Fruit fly (Drosophila melanogaster) whole organism, embryonic: ENCODE measurements around the gene CG6610.
A peak's percentile ranks its signal among the peaks of the same experiment; 100 is the strongest.

Source experiments
- CG10366 ChIP-seq: fragments of 200-800 bp; sonication (Bioruptor generic); IDR thresholded peaks from 2 replicates; pipeline ENCODE4 v1.3.6; 2022; ENCODE audit warnings: missing biosample characterization, missing genetic modification characterization
- CG10543 ChIP-seq: fragments of 200-800 bp; sonication (Bioruptor generic); optimal IDR thresholded peaks from 3 replicates; lab custom pipeline; 2017; ENCODE audit warnings: missing biosample characterization, mild to moderate bottlenecking, missing genetic modification characterization, moderate library complexity
- CG10979 ChIP-seq: fragments of 200-800 bp; sonication (Bioruptor generic); optimal IDR thresholded peaks from 2 replicates; lab custom pipeline; 2018; ENCODE audit warnings: missing biosample characterization, mild to moderate bottlenecking, missing genetic modification characterization, moderate library complexity
- CG11504 ChIP-seq: fragments of 200-800 bp; sonication (Bioruptor generic); optimal IDR thresholded peaks from 3 replicates; lab custom pipeline; 2019; ENCODE audit warnings: missing biosample characterization, mild to moderate bottlenecking, missing genetic modification characterization, moderate library complexity
- CG13894 ChIP-seq: fragments of 200-800 bp; sonication (Bioruptor generic); optimal IDR thresholded peaks from 3 replicates; lab custom pipeline; 2018; ENCODE audit warnings: missing biosample characterization, mild to moderate bottlenecking, missing genetic modification characterization, moderate library complexity
- CG15073 ChIP-seq: fragments of 200-800 bp; sonication (Bioruptor generic); optimal IDR thresholded peaks from 2 replicates; lab custom pipeline; 2016; ENCODE audit warnings: missing biosample characterization, missing genetic modification characterization
- CG16779 ChIP-seq: fragments of 200-800 bp; sonication (Bioruptor generic); IDR thresholded peaks from 2 replicates; pipeline ENCODE4 v1.3.6; 2022; ENCODE audit warnings: missing biosample characterization, missing genetic modification characterization
- CG18599 ChIP-seq: fragments of 200-800 bp; sonication (Bioruptor generic); optimal IDR thresholded peaks from 3 replicates; lab custom pipeline; 2017; ENCODE audit warnings: missing biosample characterization, missing genetic modification characterization, mild to moderate bottlenecking, moderate library complexity, missing genetic modification reagents
- CG32772 ChIP-seq: fragments of 200-800 bp; sonication (Bioruptor generic); IDR thresholded peaks from 2 replicates; pipeline ENCODE4 v1.3.6; 2022; ENCODE audit warnings: missing biosample characterization, missing genetic modification characterization
- CG34376 ChIP-seq: fragments of 200-800 bp; sonication (Bioruptor generic); optimal IDR thresholded peaks from 2 replicates; lab custom pipeline; 2018; ENCODE audit warnings: missing biosample characterization, mild to moderate bottlenecking, missing genetic modification characterization
- CG3847 ChIP-seq: fragments of 200-800 bp; sonication (Bioruptor generic); IDR thresholded peaks from 2 replicates; pipeline ENCODE4 v1.3.6; 2022; ENCODE audit warnings: missing biosample characterization, missing genetic modification characterization
- CG6765 ChIP-seq: fragments of 200-800 bp; sonication (Bioruptor generic); optimal IDR thresholded peaks from 3 replicates; lab custom pipeline; 2017; ENCODE audit warnings: missing biosample characterization, mild to moderate bottlenecking, missing genetic modification characterization
- CG7271 ChIP-seq: fragments of 200-800 bp; sonication (Bioruptor generic); optimal IDR thresholded peaks from 2 replicates; lab custom pipeline; 2018; ENCODE audit warnings: missing biosample characterization, mild to moderate bottlenecking, missing genetic modification characterization, moderate library complexity
- CG8281 ChIP-seq: fragments of 200-800 bp; sonication (Bioruptor generic); optimal IDR thresholded peaks from 2 replicates; lab custom pipeline; 2018; ENCODE audit warnings: missing biosample characterization, mild to moderate bottlenecking, missing genetic modification characterization, moderate library complexity
- CG8388 ChIP-seq: fragments of 200-800 bp; sonication (Bioruptor generic); optimal IDR thresholded peaks from 2 replicates; lab custom pipeline; 2019; ENCODE audit warnings: missing biosample characterization, mild to moderate bottlenecking, missing genetic modification characterization, moderate library complexity
- CG9215 ChIP-seq: fragments of 200-800 bp; sonication (Bioruptor generic); IDR thresholded peaks from 2 replicates; pipeline ENCODE4 v1.3.6; 2022; ENCODE audit warnings: missing biosample characterization, missing genetic modification characterization
- CG9609 ChIP-seq: fragments of 200-800 bp; sonication (Bioruptor generic); optimal IDR thresholded peaks from 3 replicates; lab custom pipeline; 2016; ENCODE audit warnings: missing biosample characterization, missing genetic modification characterization
- CG9727 ChIP-seq: fragments of 200-800 bp; sonication (Bioruptor generic); optimal IDR thresholded peaks from 3 replicates; lab custom pipeline; 2017; ENCODE audit warnings: missing biosample characterization, mild to moderate bottlenecking, missing genetic modification characterization
- Camta ChIP-seq: fragments of 200-800 bp; sonication (Bioruptor generic); optimal IDR thresholded peaks from 2 replicates; lab custom pipeline; 2016; ENCODE audit warnings: missing biosample characterization, missing genetic modification characterization
- D19A ChIP-seq: fragments of 200-800 bp; optimal IDR thresholded peaks from 3 replicates; lab custom pipeline; 2019; ENCODE audit warnings: missing biosample characterization, mild to moderate bottlenecking, missing genetic modification characterization, moderate library complexity
- Dek ChIP-seq: fragments of 200-800 bp; sonication (Bioruptor generic); optimal IDR thresholded peaks from 3 replicates; lab custom pipeline; 2019; ENCODE audit warnings: missing biosample characterization, mild to moderate bottlenecking, missing genetic modification characterization, moderate library complexity
- Drgx ChIP-seq: fragments of 200-800 bp; sonication (Bioruptor generic); IDR thresholded peaks from 2 replicates; pipeline ENCODE4 v1.3.6; 2022; ENCODE audit warnings: missing biosample characterization, missing genetic modification characterization
- E2f1 ChIP-seq: fragments of 200-800 bp; sonication (Bioruptor generic); IDR thresholded peaks from 2 replicates; pipeline ENCODE4 v1.3.6; 2022; ENCODE audit warnings: missing biosample characterization, missing genetic modification characterization
- Hmx ChIP-seq: fragments of 200-800 bp; sonication (Bioruptor generic); optimal IDR thresholded peaks from 2 replicates; lab custom pipeline; 2016; ENCODE audit warnings: missing biosample characterization, missing genetic modification characterization
- Hr3 ChIP-seq: fragments of 200-800 bp; sonication (Bioruptor generic); optimal IDR thresholded peaks from 3 replicates; lab custom pipeline; 2016; ENCODE audit warnings: missing biosample characterization, missing genetic modification characterization
- Hsf ChIP-seq: fragments of 200-800 bp; sonication (Bioruptor generic); optimal IDR thresholded peaks from 3 replicates; lab custom pipeline; 2016; ENCODE audit warnings: missing biosample characterization, missing genetic modification characterization
- MBD-R2 ChIP-seq: fragments of 200-800 bp; sonication (Bioruptor generic); IDR thresholded peaks from 2 replicates; pipeline ENCODE4 v1.3.6; 2022; ENCODE audit warnings: missing biosample characterization, missing genetic modification characterization
- MESR4 ChIP-seq: fragments of 200-800 bp; sonication (Bioruptor generic); optimal IDR thresholded peaks from 2 replicates; lab custom pipeline; 2018; ENCODE audit warnings: missing biosample characterization, mild to moderate bottlenecking, missing genetic modification characterization, moderate library complexity
- NC2α ChIP-seq: fragments of 200-800 bp; sonication (Bioruptor generic); optimal IDR thresholded peaks from 2 replicates; lab custom pipeline; 2016; ENCODE audit warnings: missing biosample characterization, missing genetic modification characterization
- Nf-YC ChIP-seq: fragments of 200-800 bp; optimal IDR thresholded peaks from 3 replicates; lab custom pipeline; 2019; ENCODE audit warnings: missing biosample characterization, mild to moderate bottlenecking, missing genetic modification characterization, moderate library complexity
- NfI ChIP-seq: fragments of 200-800 bp; sonication (Bioruptor generic); optimal IDR thresholded peaks from 3 replicates; lab custom pipeline; 2018; ENCODE audit warnings: missing biosample characterization, mild to moderate bottlenecking, missing genetic modification characterization, moderate library complexity
- PHDP ChIP-seq: fragments of 200-800 bp; sonication (Bioruptor generic); optimal IDR thresholded peaks from 3 replicates; lab custom pipeline; 2018; ENCODE audit warnings: missing biosample characterization, mild to moderate bottlenecking, missing genetic modification characterization, moderate library complexity
- Sin3A ChIP-seq: fragments of >200 bp; optimal IDR thresholded peaks from 2 replicates; lab custom pipeline; 2018
- Xbp1 ChIP-seq: fragments of 200-800 bp; sonication (Bioruptor generic); optimal IDR thresholded peaks from 3 replicates; lab custom pipeline; 2016; ENCODE audit warnings: missing biosample characterization, mild to moderate bottlenecking, missing genetic modification characterization
- YL-1 ChIP-seq: fragments of 200-800 bp; sonication (Bioruptor generic); optimal IDR thresholded peaks from 3 replicates; lab custom pipeline; 2017; ENCODE audit warnings: missing biosample characterization, mild to moderate bottlenecking, missing genetic modification characterization
- ab ChIP-seq: fragments of 200-800 bp; sonication (Bioruptor generic); optimal IDR thresholded peaks from 2 replicates; lab custom pipeline; 2016; ENCODE audit warnings: missing biosample characterization, missing genetic modification characterization
- caup ChIP-seq: fragments of 200-800 bp; sonication (Bioruptor generic); optimal IDR thresholded peaks from 3 replicates; lab custom pipeline; 2017; ENCODE audit warnings: missing biosample characterization, mild to moderate bottlenecking, missing genetic modification characterization, moderate library complexity; ENCODE audit not compliant: severe bottlenecking
- dan ChIP-seq: fragments of 200-800 bp; sonication (Bioruptor generic); IDR thresholded peaks from 2 replicates; pipeline ENCODE4 v1.3.6; 2022; ENCODE audit warnings: missing biosample characterization, missing genetic modification characterization
- dmrt99B ChIP-seq: fragments of 200-800 bp; sonication (Bioruptor generic); optimal IDR thresholded peaks from 2 replicates; lab custom pipeline; 2018; ENCODE audit warnings: missing biosample characterization, mild to moderate bottlenecking, missing genetic modification characterization, moderate library complexity
- gce ChIP-seq: fragments of 200-800 bp; sonication (Bioruptor generic); IDR thresholded peaks from 3 replicates; pipeline ENCODE4 v1.3.6; 2022; ENCODE audit warnings: missing biosample characterization, missing genetic modification characterization
- gfzf ChIP-seq: fragments of 200-800 bp; sonication (Bioruptor generic); optimal IDR thresholded peaks from 2 replicates; lab custom pipeline; 2016; ENCODE audit warnings: missing biosample characterization, mild to moderate bottlenecking, missing genetic modification characterization, moderate library complexity
- gro ChIP-seq: fragments of 200-800 bp; sonication (Bioruptor generic); optimal IDR thresholded peaks from 2 replicates; lab custom pipeline; 2016; ENCODE audit warnings: missing biosample characterization, missing genetic modification characterization
- gsb-n ChIP-seq: fragments of 200-800 bp; sonication (Bioruptor generic); optimal IDR thresholded peaks from 3 replicates; lab custom pipeline; 2018; ENCODE audit warnings: missing biosample characterization, mild to moderate bottlenecking, missing genetic modification characterization
- nerfin-1 ChIP-seq: fragments of 200-800 bp; sonication (Bioruptor generic); optimal IDR thresholded peaks from 3 replicates; lab custom pipeline; 2019; ENCODE audit warnings: missing biosample characterization, mild to moderate bottlenecking, missing genetic modification characterization, moderate library complexity
- nmo ChIP-seq: fragments of 200-800 bp; sonication (Bioruptor generic); optimal IDR thresholded peaks from 2 replicates; lab custom pipeline; 2018; ENCODE audit warnings: missing biosample characterization, mild to moderate bottlenecking, missing genetic modification characterization, moderate library complexity
- pros ChIP-seq: fragments of 200-800 bp; sonication (Bioruptor generic); optimal IDR thresholded peaks from 3 replicates; lab custom pipeline; 2019; ENCODE audit warnings: missing biosample characterization, mild to moderate bottlenecking, missing genetic modification characterization, moderate library complexity
- pum ChIP-seq: fragments of 200-800 bp; sonication (Bioruptor generic); optimal IDR thresholded peaks from 2 replicates; lab custom pipeline; 2016; ENCODE audit warnings: missing biosample characterization, missing genetic modification characterization
- row ChIP-seq: fragments of 200-800 bp; sonication (Bioruptor generic); IDR thresholded peaks from 3 replicates; pipeline ENCODE4 v1.3.6; 2022; ENCODE audit warnings: missing biosample characterization, missing genetic modification characterization
- sens ChIP-seq: fragments of 200-800 bp; sonication (Bioruptor generic); peaks from one replicate; lab custom pipeline; 2016; ENCODE audit warnings: missing biosample characterization, missing genetic modification characterization
- unpg ChIP-seq: fragments of 200-800 bp; sonication (Bioruptor generic); optimal IDR thresholded peaks from 3 replicates; lab custom pipeline; 2018; ENCODE audit warnings: missing biosample characterization, mild to moderate bottlenecking, missing genetic modification characterization, moderate library complexity

CG6610 gene

dm6 chr3L:6074975-6075692, at the start of gene CG6610, which contains the start of gene CG13295 (continued):
- TF ChIP-seq Dek (peak; percentile 55), CG13894 (peak; percentile 62), Camta (GFP tag; lab: Kevin White, UChicago) (peak; percentile 30), row (peak; percentile 95), ab (GFP tag; lab: Kevin White, UChicago) (no peak), PHDP (tag; lab: Kevin White, UChicago) (peak; percentile 52), CG9215 (GFP tag; lab: Robert Waterston, UW) (peak; percentile 66), nerfin-1 (tag; lab: Kevin White, UChicago) (peak; percentile 61), CG9609 (GFP tag; lab: Kevin White, UChicago) (peak; percentile 31), CG8281 (tag; lab: Kevin White, UChicago) (no peak), unpg (peak; percentile 52), MBD-R2 (peak; percentile 68), gsb-n (peak; percentile 11), D19A (tag; lab: Kevin White, UChicago) (peak; percentile 42), gce (GFP tag; lab: Robert Waterston, UW) (no peak), Xbp1 (GFP tag; lab: Kevin White, UChicago) (peak; percentile 65), MESR4 (GFP tag; lab: Kevin White, UChicago) (peak; percentile 79), Nf-YC (tag; lab: Kevin White, UChicago) (peak; percentile 60), CG3847 (GFP tag; lab: Robert Waterston, UW) (peak; percentile 71), CG32772 (GFP tag; lab: Robert Waterston, UW) (0 out of 2 replicates have a peak, but pooled peaks have one; percentile 28), CG34376 (GFP tag; lab: Kevin White, UChicago) (peak; percentile 69), Hsf (GFP tag; lab: Kevin White, UChicago) (peak; percentile 62), CG10543 (peak; percentile 75), Hmx (GFP tag; lab: Kevin White, UChicago) (peak; percentile 24), NfI (GFP tag; lab: Kevin White, UChicago) (peak; percentile 61), CG8388 (GFP tag; lab: Kevin White, UChicago) (peak; percentile 7), dan (GFP tag; lab: Robert Waterston, UW) (no peak), CG7271 (tag; lab: Kevin White, UChicago) (no peak), nmo (peak; percentile 84), Sin3A (peak; percentile 77), CG18599 (GFP tag; lab: Kevin White, UChicago) (peak; percentile 64), pum (GFP tag; lab: Kevin White, UChicago) (peak; percentile 40), CG10366 (GFP tag; lab: Robert Waterston, UW) (peak; percentile 11; the same call in 1 of the 2 replicates), dmrt99B (tag; lab: Kevin White, UChicago) (no peak), gfzf (peak; percentile 76), CG11504 (tag; lab: Kevin White, UChicago) (peak; percentile 64), Drgx (no peak), pros (no peak), YL-1 (GFP tag; lab: Kevin White, UChicago) (peak; percentile 46), CG6765 (GFP tag; lab: Kevin White, UChicago) (peak; percentile 38), NC2α (GFP tag; lab: Kevin White, UChicago) (no peak), CG9727 (GFP tag; lab: Kevin White, UChicago) (peak; percentile 67), E2f1 (GFP tag; lab: Robert Waterston, UW) (no peak), sens (GFP tag; lab: Kevin White, UChicago) (peak; percentile 90), caup (GFP tag; lab: Kevin White, UChicago) (peak; percentile 12), CG15073 (GFP tag; lab: Kevin White, UChicago) (no peak), Hr3 (GFP tag; lab: Kevin White, UChicago) (peak; percentile 49), CG10979 (peak; percentile 55), CG16779 (GFP tag; lab: Robert Waterston, UW) (no peak), gro (GFP tag; lab: Kevin White, UChicago) (no peak)
